Fruit fly (Drosophila melanogaster): ENCODE data around the gene CG33654.

- TF ChIP-seq pad (GFP tag; optimal IDR thresholded peaks at IDR 0.05) (no peak), Hr96 (GFP tag; optimal IDR thresholded peaks at IDR 0.05) (no peak), tj (GFP tag; optimal IDR thresholded peaks at IDR 0.05) (peak; percentile 63), bab1 (GFP tag; optimal IDR thresholded peaks at IDR 0.05) (no peak)
Measured at dm6 chr3R:9626266-9626665, 43.2 kb upstream of the CG33654 start.

All from whole organism, adult.